Fruit fly (Drosophila melanogaster) whole organism, embryonic: ENCODE measurements around the gene CG7551.

Source experiments
- ATbp ChIP-seq: fragments of 200-800 bp; sonication (Bioruptor generic); optimal IDR thresholded peaks from 2 replicates; lab custom pipeline; 2017; ENCODE audit warnings: missing biosample characterization, mild to moderate bottlenecking, missing genetic modification characterization, missing genetic modification reagents
- Abd-B ChIP-seq: fragments of 200-800 bp; sonication (Bioruptor generic); optimal IDR thresholded peaks from 2 replicates; lab custom pipeline; 2018; ENCODE audit warnings: missing biosample characterization, mild to moderate bottlenecking, missing genetic modification characterization, moderate library complexity
- Atf6 ChIP-seq: fragments of 200-800 bp; sonication (Bioruptor generic); IDR thresholded peaks from 2 replicates; pipeline ENCODE4 v1.3.6; 2022; ENCODE audit warnings: missing biosample characterization, missing genetic modification characterization
- B-H1 ChIP-seq: fragments of 200-800 bp; sonication (Bioruptor generic); IDR thresholded peaks from 3 replicates; pipeline ENCODE4 v1.3.6; 2022; ENCODE audit warnings: missing biosample characterization, missing genetic modification characterization
- Bdp1 ChIP-seq: fragments of 200-800 bp; sonication (Bioruptor generic); optimal IDR thresholded peaks from 3 replicates; lab custom pipeline; 2016; ENCODE audit warnings: missing biosample characterization, missing genetic modification characterization
- CG10366 ChIP-seq: fragments of 200-800 bp; sonication (Bioruptor generic); IDR thresholded peaks from 2 replicates; pipeline ENCODE4 v1.3.6; 2022; ENCODE audit warnings: missing biosample characterization, missing genetic modification characterization
- CG10565 ChIP-seq: fragments of 200-800 bp; sonication (Bioruptor generic); optimal IDR thresholded peaks from 3 replicates; lab custom pipeline; 2016; ENCODE audit warnings: missing biosample characterization, mild to moderate bottlenecking, missing genetic modification characterization
- CG12071 ChIP-seq: fragments of 200-800 bp; sonication (Bioruptor generic); optimal IDR thresholded peaks from 3 replicates; lab custom pipeline; 2018; ENCODE audit warnings: missing biosample characterization, mild to moderate bottlenecking, missing genetic modification characterization
- CG12236 ChIP-seq: fragments of 200-800 bp; sonication (Bioruptor generic); optimal IDR thresholded peaks from 2 replicates; lab custom pipeline; 2016; ENCODE audit warnings: missing biosample characterization, missing genetic modification characterization
- CG12942 ChIP-seq: fragments of 200-800 bp; sonication (Bioruptor generic); optimal IDR thresholded peaks from 3 replicates; lab custom pipeline; 2016; ENCODE audit warnings: missing biosample characterization, missing genetic modification characterization
- CG15696 ChIP-seq: fragments of 200-800 bp; sonication (Bioruptor generic); optimal IDR thresholded peaks from 2 replicates; lab custom pipeline; 2019; ENCODE audit warnings: missing biosample characterization, mild to moderate bottlenecking, missing genetic modification characterization, moderate library complexity
- CG1603 ChIP-seq: fragments of 200-800 bp; sonication (Bioruptor generic); optimal IDR thresholded peaks from 2 replicates; lab custom pipeline; 2019; ENCODE audit warnings: missing biosample characterization, mild to moderate bottlenecking, missing genetic modification characterization, moderate library complexity
- CG17186 ChIP-seq: fragments of 200-800 bp; sonication (Bioruptor generic); optimal IDR thresholded peaks from 3 replicates; lab custom pipeline; 2017; ENCODE audit warnings: missing biosample characterization, missing genetic modification reagents, missing genetic modification characterization
- CG17912 ChIP-seq: fragments of 200-800 bp; sonication (Bioruptor generic); optimal IDR thresholded peaks from 2 replicates; lab custom pipeline; 2018; ENCODE audit warnings: missing biosample characterization, mild to moderate bottlenecking, missing genetic modification characterization
- CG2712 ChIP-seq: fragments of 200-800 bp; optimal IDR thresholded peaks from 3 replicates; lab custom pipeline; 2019; ENCODE audit warnings: missing biosample characterization, mild to moderate bottlenecking, missing genetic modification characterization, moderate library complexity
- CG31224 ChIP-seq: fragments of 200-800 bp; sonication (Bioruptor generic); IDR thresholded peaks from 2 replicates; pipeline ENCODE4 v1.3.6; 2022; ENCODE audit warnings: missing biosample characterization, missing genetic modification characterization
- CG6272 ChIP-seq: fragments of 200-800 bp; sonication (Bioruptor generic); IDR thresholded peaks from 2 replicates; pipeline ENCODE4 v1.3.6; 2022; ENCODE audit warnings: missing biosample characterization, missing genetic modification characterization
- CG7928 ChIP-seq: fragments of 200-800 bp; sonication (Bioruptor generic); optimal IDR thresholded peaks from 2 replicates; lab custom pipeline; 2017; ENCODE audit warnings: missing biosample characterization, mild to moderate bottlenecking, missing genetic modification characterization
- CHES-1-like ChIP-seq: fragments of 200-800 bp; sonication (Bioruptor generic); optimal IDR thresholded peaks from 2 replicates; lab custom pipeline; 2016; ENCODE audit warnings: missing biosample characterization, missing genetic modification characterization
- Camta ChIP-seq: fragments of 200-800 bp; sonication (Bioruptor generic); optimal IDR thresholded peaks from 2 replicates; lab custom pipeline; 2016; ENCODE audit warnings: missing biosample characterization, missing genetic modification characterization
- D19B ChIP-seq: fragments of 200-800 bp; sonication (Bioruptor generic); optimal IDR thresholded peaks from 2 replicates; lab custom pipeline; 2017; ENCODE audit warnings: missing biosample characterization, mild to moderate bottlenecking, missing genetic modification characterization
- Dek ChIP-seq: fragments of 200-800 bp; sonication (Bioruptor generic); optimal IDR thresholded peaks from 3 replicates; lab custom pipeline; 2019; ENCODE audit warnings: missing biosample characterization, mild to moderate bottlenecking, missing genetic modification characterization, moderate library complexity
- Dfd ChIP-seq, 2 experiments: fragments of >200 bp; optimal IDR thresholded peaks; 2 replicates each; lab custom pipeline; 2017; ENCODE audit warnings: missing biosample characterization in 2 of 2, missing genetic modification characterization in 2 of 2
- Dip2 ChIP-seq: fragments of 200-800 bp; sonication (Bioruptor generic); IDR thresholded peaks from 2 replicates; pipeline ENCODE4 v1.3.6; 2022; ENCODE audit warnings: missing biosample characterization, missing genetic modification characterization
- Dp ChIP-seq: fragments of 200-800 bp; sonication (Bioruptor generic); optimal IDR thresholded peaks from 2 replicates; lab custom pipeline; 2018; ENCODE audit warnings: missing biosample characterization, mild to moderate bottlenecking, missing genetic modification characterization, moderate library complexity
- Gug ChIP-seq: fragments of 200-800 bp; sonication (Bioruptor generic); IDR thresholded peaks from 4 replicates; pipeline ENCODE4 v1.3.6; 2022; ENCODE audit warnings: missing biosample characterization, missing genetic modification characterization
- H15 ChIP-seq: fragments of 200-800 bp; sonication (Bioruptor generic); IDR thresholded peaks from 3 replicates; pipeline ENCODE4 v1.3.6; 2022; ENCODE audit warnings: missing biosample characterization, missing genetic modification characterization
- Hey ChIP-seq: fragments of 200-800 bp; sonication (Bioruptor generic); optimal IDR thresholded peaks from 3 replicates; lab custom pipeline; 2018; ENCODE audit warnings: missing biosample characterization, mild to moderate bottlenecking, missing genetic modification characterization
- MTF-1 ChIP-seq: fragments of 200-800 bp; sonication (Bioruptor generic); optimal IDR thresholded peaks from 2 replicates; lab custom pipeline; 2018; ENCODE audit warnings: missing biosample characterization, mild to moderate bottlenecking, missing genetic modification characterization, borderline replicate concordance
- Max ChIP-seq: fragments of 200-800 bp; sonication (Bioruptor generic); optimal IDR thresholded peaks from 2 replicates; lab custom pipeline; 2016; ENCODE audit warnings: missing biosample characterization, mild to moderate bottlenecking, missing genetic modification characterization
- Oli ChIP-seq: fragments of 200-800 bp; sonication (Bioruptor generic); optimal IDR thresholded peaks from 2 replicates; lab custom pipeline; 2018; ENCODE audit warnings: missing biosample characterization, mild to moderate bottlenecking, missing genetic modification characterization, moderate library complexity
- Opbp ChIP-seq: fragments of 200-800 bp; sonication (Bioruptor generic); IDR thresholded peaks from 3 replicates; pipeline ENCODE4 v1.3.6; 2022; ENCODE audit warnings: missing biosample characterization, missing genetic modification characterization; ENCODE audit not compliant: partially characterized antibody
- Pdp1 ChIP-seq, 2 experiments: fragments of 200-800 bp; sonication (Bioruptor generic); optimal IDR thresholded peaks; 3 replicates each; lab custom pipeline; 2016; ENCODE audit warnings: missing biosample characterization in 2 of 2, missing genetic modification characterization in 2 of 2, mild to moderate bottlenecking in 1 of 2, moderate library complexity in 1 of 2
- ci ChIP-seq: fragments of 200-800 bp; sonication (Bioruptor generic); IDR thresholded peaks from 3 replicates; pipeline ENCODE4 v1.3.6; 2022; ENCODE audit warnings: missing biosample characterization, missing genetic modification characterization
- dmrt11E ChIP-seq: fragments of 200-800 bp; sonication (Bioruptor generic); optimal IDR thresholded peaks from 3 replicates; lab custom pipeline; 2018; ENCODE audit warnings: missing biosample characterization, mild to moderate bottlenecking, missing genetic modification characterization, moderate library complexity
- eyg ChIP-seq: fragments of 200-800 bp; sonication (Bioruptor generic); optimal IDR thresholded peaks from 3 replicates; lab custom pipeline; 2016; ENCODE audit warnings: missing biosample characterization, missing genetic modification characterization
- fd102C ChIP-seq: fragments of 200-800 bp; sonication (Bioruptor generic); optimal IDR thresholded peaks from 2 replicates; lab custom pipeline; 2018; ENCODE audit warnings: missing biosample characterization, mild to moderate bottlenecking, missing genetic modification characterization, moderate library complexity
- ind ChIP-seq: fragments of 200-800 bp; sonication (Bioruptor generic); optimal IDR thresholded peaks from 3 replicates; lab custom pipeline; 2016; ENCODE audit warnings: missing biosample characterization, missing genetic modification characterization
- kah ChIP-seq: fragments of 200-800 bp; sonication (Bioruptor generic); optimal IDR thresholded peaks from 2 replicates; lab custom pipeline; 2018; ENCODE audit warnings: missing biosample characterization, mild to moderate bottlenecking, missing genetic modification characterization
- lbe ChIP-seq: fragments of 200-800 bp; sonication (Bioruptor generic); optimal IDR thresholded peaks from 2 replicates; lab custom pipeline; 2016; ENCODE audit warnings: missing biosample characterization, mild to moderate bottlenecking, missing genetic modification characterization
- odd ChIP-seq: fragments of 200-800 bp; sonication (Bioruptor generic); optimal IDR thresholded peaks from 2 replicates; lab custom pipeline; 2017; ENCODE audit warnings: missing biosample characterization, mild to moderate bottlenecking, missing genetic modification characterization
- repo ChIP-seq: fragments of 200-800 bp; sonication (Bioruptor generic); optimal IDR thresholded peaks from 2 replicates; lab custom pipeline; 2016; ENCODE audit warnings: missing biosample characterization, missing genetic modification characterization
- rib ChIP-seq: fragments of 200-800 bp; sonication (Bioruptor generic); IDR thresholded peaks from 2 replicates; pipeline ENCODE4 v1.3.6; 2022; ENCODE audit warnings: missing biosample characterization, missing genetic modification characterization
- salm ChIP-seq: fragments of 200-800 bp; sonication (Bioruptor generic); optimal IDR thresholded peaks from 2 replicates; lab custom pipeline; 2018; ENCODE audit warnings: missing biosample characterization, mild to moderate bottlenecking, missing genetic modification characterization
- so ChIP-seq: fragments of 200-800 bp; sonication (Bioruptor generic); IDR thresholded peaks from 3 replicates; pipeline ENCODE4 v1.3.6; 2022; ENCODE audit warnings: missing biosample characterization, missing genetic modification characterization
- sob ChIP-seq: fragments of 200-800 bp; sonication (Bioruptor generic); IDR thresholded peaks from 2 replicates; pipeline ENCODE4 v1.3.6; 2022; ENCODE audit warnings: missing biosample characterization, missing genetic modification characterization
- tin ChIP-seq: fragments of 200-800 bp; sonication (Bioruptor generic); optimal IDR thresholded peaks from 3 replicates; lab custom pipeline; 2016; ENCODE audit warnings: missing biosample characterization, missing genetic modification characterization
- vnd ChIP-seq: fragments of 200-800 bp; sonication (Bioruptor generic); IDR thresholded peaks from 3 replicates; pipeline ENCODE4 v1.3.6; 2022; ENCODE audit warnings: missing biosample characterization, missing genetic modification characterization; ENCODE audit not compliant: partially characterized antibody
- wek ChIP-seq: fragments of 200-800 bp; sonication (Bioruptor generic); optimal IDR thresholded peaks from 3 replicates; lab custom pipeline; 2018; ENCODE audit warnings: missing biosample characterization, mild to moderate bottlenecking, missing genetic modification characterization, moderate library complexity

Gene CG7551

dm6 chr3L:11487327-11487973, 29.2 kb downstream of the CG7551 start, which contains the start of gene chrb (continued):
- TF ChIP-seq CG15696 (no peak), salm (peak; percentile 38), wek (GFP tag; lab: Kevin White, UChicago) (peak; percentile 44), sob (GFP tag; lab: Robert Waterston, UW) (peak; percentile 42; the same call in 1 of the 2 replicates), CG12942 (GFP tag; lab: Kevin White, UChicago) (no peak), CG10366 (GFP tag; lab: Robert Waterston, UW) (0 out of 2 replicates have a peak, but pooled peaks have one; percentile 27), rib (GFP tag; lab: Robert Waterston, UW) (no peak; the same call in 1 of the 2 replicates), Dip2 (GFP tag; lab: Robert Waterston, UW) (no peak), CG6272 (GFP tag; lab: Robert Waterston, UW) (no peak), CG17186 (GFP tag; lab: Kevin White, UChicago) (no peak), Gug (GFP tag; lab: Robert Waterston, UW) (peak; percentile 38; the same call in 2 of the 4 replicates), lbe (no peak), Bdp1 (GFP tag; lab: Kevin White, UChicago) (no peak), D19B (GFP tag; lab: Kevin White, UChicago) (no peak), CG31224 (GFP tag; lab: Robert Waterston, UW) (no peak), so (GFP tag; lab: Robert Waterston, UW) (peak; percentile 81; the same call in 2 of the 3 replicates), CG7928 (GFP tag; lab: Kevin White, UChicago) (no peak), Oli (tag; lab: Kevin White, UChicago) (peak; percentile 26), Dfd (GFP tag; optimal IDR thresholded peaks at IDR 0.05; lab: Kevin White, UChicago) (no peak), MTF-1 (GFP tag; lab: Kevin White, UChicago) (peak; percentile 52), Pdp1 (GFP tag; optimal IDR thresholded peaks at IDR 0.05; lab: Kevin White, UChicago) (peak in 1 of 2 experiments; percentile 52), dmrt11E (no peak), odd (GFP tag; lab: Kevin White, UChicago) (peak; percentile 61), ci (GFP tag; lab: Robert Waterston, UW) (peak; percentile 86), Abd-B (GFP tag; lab: Kevin White, UChicago) (no peak), Camta (GFP tag; lab: Kevin White, UChicago) (peak; percentile 52), ATbp (peak; percentile 56), tin (GFP tag; lab: Kevin White, UChicago) (peak; percentile 17), Hey (tag; lab: Kevin White, UChicago) (no peak), CG12071 (GFP tag; lab: Kevin White, UChicago) (peak; percentile 65), Atf6 (peak; percentile 29), H15 (0 out of 3 replicates have a peak, but pooled peaks have one; percentile 17), CG10565 (GFP tag; lab: Kevin White, UChicago) (no peak), vnd (GFP tag; lab: Robert Waterston, UW) (no peak), Max (GFP tag; lab: Kevin White, UChicago) (peak; percentile 25), B-H1 (GFP tag; lab: Robert Waterston, UW) (no peak), ind (no peak), Dp (GFP tag; lab: Kevin White, UChicago) (no peak), repo (GFP tag; lab: Kevin White, UChicago) (peak; percentile 71), Opbp (GFP tag; lab: Robert Waterston, UW) (peak; percentile 77; the same call in 2 of the 3 replicates), CG12236 (GFP tag; lab: Kevin White, UChicago) (peak; percentile 37), Dek (tag; lab: Kevin White, UChicago) (peak; percentile 22), eyg (no peak), fd102C (GFP tag; lab: Kevin White, UChicago) (no peak), CG2712 (peak; percentile 56), CG17912 (GFP tag; lab: Kevin White, UChicago) (no peak), kah (peak; percentile 62), CHES-1-like (GFP tag; lab: Kevin White, UChicago) (peak; percentile 73), CG1603 (tag; lab: Kevin White, UChicago) (peak; percentile 46)
